Fruit fly (Drosophila melanogaster) whole organism, pupa: Measurements from ENCODE around the gene sina.

Experiments used
- CG13204 ChIP-seq: fragments of 200-800 bp; sonication (Bioruptor generic); optimal IDR thresholded peaks from 2 replicates; lab custom pipeline; 2018; ENCODE audit warnings: missing biosample characterization, mild to moderate bottlenecking, missing genetic modification characterization, moderate library complexity
- CG15710 ChIP-seq: fragments of 200-800 bp; sonication (Bioruptor generic); optimal IDR thresholded peaks from 2 replicates; lab custom pipeline; 2018; ENCODE audit warnings: missing biosample characterization, mild to moderate bottlenecking, missing genetic modification characterization, moderate library complexity
- CG17806 ChIP-seq: fragments of 200-800 bp; sonication (Bioruptor generic); optimal IDR thresholded peaks from 2 replicates; lab custom pipeline; 2018; ENCODE audit warnings: missing biosample characterization, mild to moderate bottlenecking, missing genetic modification characterization, moderate library complexity
- CG32121 ChIP-seq: fragments of 200-800 bp; sonication (Bioruptor generic); IDR thresholded peaks from 2 replicates; pipeline ENCODE4 v1.3.6; 2022; ENCODE audit warnings: missing biosample characterization, missing genetic modification characterization
- CG34367 ChIP-seq: fragments of 200-800 bp; sonication (Bioruptor generic); optimal IDR thresholded peaks from 2 replicates; lab custom pipeline; 2018; ENCODE audit warnings: missing biosample characterization, mild to moderate bottlenecking, missing genetic modification characterization
- Ets98B ChIP-seq: fragments of 200-800 bp; sonication (Bioruptor generic); IDR thresholded peaks from 2 replicates; pipeline ENCODE4 v1.3.6; 2022; ENCODE audit warnings: missing biosample characterization, missing genetic modification characterization
- Pif1B ChIP-seq: fragments of 200-800 bp; sonication (Bioruptor generic); optimal IDR thresholded peaks from 3 replicates; lab custom pipeline; 2016; ENCODE audit warnings: missing biosample characterization, missing genetic modification characterization
- Snoo ChIP-seq: fragments of 200-800 bp; sonication (Bioruptor generic); optimal IDR thresholded peaks from 3 replicates; lab custom pipeline; 2017; ENCODE audit warnings: missing biosample characterization, mild to moderate bottlenecking, missing genetic modification characterization, inconsistent platforms
- fd96Ca ChIP-seq: fragments of 200-800 bp; sonication (Bioruptor generic); IDR thresholded peaks from 3 replicates; pipeline ENCODE4 v1.3.6; 2022; ENCODE audit warnings: missing biosample characterization, missing genetic modification characterization

- no peak for TF ChIP-seq CG32121 (GFP tag; lab: Robert Waterston, UW)
- no peak for TF ChIP-seq fd96Ca (GFP tag; lab: Robert Waterston, UW)
- no peak for TF ChIP-seq Ets98B (GFP tag; lab: Robert Waterston, UW)
- no peak for TF ChIP-seq CG13204 (GFP tag; lab: Kevin White, UChicago)
- TF ChIP-seq CG15710 = no peak
- no peak for TF ChIP-seq CG17806 (tag; lab: Kevin White, UChicago)
- no peak for TF ChIP-seq CG34367 (tag; lab: Kevin White, UChicago)
- no peak for TF ChIP-seq Pif1B
- no peak for TF ChIP-seq Snoo
Measured at dm6 chr3L:16842952-16843351, 10.6 kb upstream of the sina start.
